Worm (Caenorhabditis elegans) whole organism, L3 larva: ENCODE measurements around the gene C11H1.5.

Source experiments
- ZK546.5 ChIP-seq: sonication (generic microtip); optimal IDR thresholded peaks from 2 replicates; lab custom pipeline; 2017; ENCODE audit warnings: missing biosample characterization, missing genetic modification characterization
- ama-1 ChIP-seq: fragments of 150-350 bp; optimal IDR thresholded peaks from 2 replicates; lab custom pipeline; 2018
- ceh-82 ChIP-seq: fragments of 150-350 bp; optimal IDR thresholded peaks from 2 replicates; lab custom pipeline; 2014; ENCODE audit warnings: missing biosample characterization, missing genetic modification characterization
- elt-3 ChIP-seq, 3 experiments: fragments of 150-350 bp in 1 of 3; sonication (generic microtip) in 2 of 3; optimal IDR thresholded peaks; 2 replicates in 2 of 3; 4 replicates in 1 of 3; lab custom pipeline; 2014 to 2017; ENCODE audit warnings: missing biosample characterization in 3 of 3, missing genetic modification characterization in 3 of 3

DNA sequence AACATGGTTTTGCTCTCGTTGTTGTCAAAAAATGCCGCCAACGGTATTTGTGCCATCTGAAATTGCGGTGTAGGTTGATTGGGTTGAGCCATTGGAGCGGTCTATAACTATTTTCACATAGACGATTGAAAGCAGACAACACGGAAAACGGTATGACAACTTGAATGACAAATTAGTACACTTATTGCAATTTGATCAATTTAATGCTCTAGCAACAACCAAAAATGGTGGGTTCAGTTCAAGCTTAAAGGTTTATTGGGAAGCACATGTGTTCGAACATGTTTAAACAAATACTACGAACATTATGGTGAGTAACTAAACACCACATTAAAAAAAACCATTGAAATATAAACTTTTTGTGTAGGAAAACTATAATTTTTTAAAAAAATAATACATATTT is 37.4 kb upstream of the C11H1.5 start, which contains the start of gene sel-7:
- TF ChIP-seq ceh-82 (tag; lab: Kevin White, UChicago) (no peak), elt-3 (tag; optimal IDR thresholded peaks at IDR 0.05; lab: Kevin White, UChicago) (no peak), ama-1 (lab: Kevin White, UChicago) (no peak), ZK546.5 (tag; lab: Kevin White, UChicago) (no peak)
